Worm (Caenorhabditis elegans) whole organism, young adult: ENCODE data around the gene Y43F8C.13.

Source experiments
- B0336.3 ChIP-seq: fragments of 200-800 bp; sonication (Bioruptor generic); IDR thresholded peaks from 2 replicates; pipeline ENCODE4 v1.3.6; 2022; ENCODE audit warnings: missing genetic modification characterization, missing compliant biosample characterization
- F57A8.1 ChIP-seq: fragments of 200-800 bp; sonication (Bioruptor generic); optimal IDR thresholded peaks from 2 replicates; lab custom pipeline; 2018; ENCODE audit warnings: mild to moderate bottlenecking, missing genetic modification characterization, moderate library complexity, missing compliant biosample characterization
- ccch-3 ChIP-seq: fragments of 200-800 bp; sonication (Bioruptor generic); optimal IDR thresholded peaks from 2 replicates; lab custom pipeline; 2018; ENCODE audit warnings: mild to moderate bottlenecking, missing genetic modification characterization, missing compliant biosample characterization
- chd-7 ChIP-seq: sonication (generic microtip); optimal IDR thresholded peaks from 2 replicates; lab custom pipeline; 2016; ENCODE audit warnings: mild to moderate bottlenecking, missing genetic modification characterization, moderate library complexity, missing compliant biosample characterization
- lin-40 ChIP-seq: sonication (generic microtip); optimal IDR thresholded peaks from 2 replicates; lab custom pipeline; 2016; ENCODE audit warnings: missing genetic modification characterization, mild to moderate bottlenecking, missing compliant biosample characterization, missing genotype, missing genetic modification reagents
- madf-6 ChIP-seq: fragments of 200-800 bp; sonication (Bioruptor generic); IDR thresholded peaks from 2 replicates; pipeline ENCODE4 v1.3.6; 2022; ENCODE audit warnings: missing genetic modification reagents, missing genetic modification characterization, missing compliant biosample characterization
- mel-28 ChIP-seq: sonication (generic microtip); optimal IDR thresholded peaks from 2 replicates; lab custom pipeline; 2016; ENCODE audit warnings: borderline replicate concordance, mild to moderate bottlenecking, missing genetic modification characterization, missing compliant biosample characterization
- nhr-179 ChIP-seq: sonication (generic microtip); optimal IDR thresholded peaks from 2 replicates; lab custom pipeline; 2016; ENCODE audit warnings: mild to moderate bottlenecking, missing genetic modification characterization, missing compliant biosample characterization
- pha-4 ChIP-seq: fragments of 150-350 bp; sonication (generic microtip); optimal IDR thresholded peaks from 2 replicates; lab custom pipeline; 2014; ENCODE audit warnings: missing biosample characterization, missing genetic modification reagents, missing genetic modification characterization
- snpc-4 ChIP-seq, 5 experiments: fragments of 150-350 bp in 1 of 5; sonication (generic microtip) in 4 of 5; optimal IDR thresholded peaks; 2 replicates each; lab custom pipeline; 2014 to 2018; ENCODE audit warnings: missing genetic modification characterization in 5 of 5, missing biosample characterization in 3 of 5, antibody characterized with exemption in 2 of 5, mild to moderate bottlenecking in 2 of 5, missing compliant biosample characterization in 2 of 5, missing genotype in 2 of 5, moderate library complexity in 2 of 5, missing genetic modification reagents in 1 of 5

DNA sequence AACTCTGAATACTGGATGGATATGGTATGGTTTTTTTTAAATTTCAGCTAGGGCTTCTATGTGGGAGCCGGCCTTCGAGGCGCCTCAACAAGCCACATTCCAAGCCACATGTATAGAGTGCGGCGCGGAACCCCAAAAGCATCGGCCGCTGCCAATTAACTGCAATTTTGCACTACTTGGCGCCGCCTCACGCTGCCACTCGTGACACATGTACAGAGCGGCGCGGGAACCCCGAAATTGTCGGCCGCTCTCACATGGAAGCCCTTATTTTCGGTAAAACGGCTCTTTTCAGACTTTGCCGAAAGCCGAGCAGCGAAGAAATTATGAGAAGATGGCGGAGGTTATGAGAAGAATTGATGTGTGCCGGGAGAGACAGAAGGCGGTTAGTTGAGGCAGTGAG is 46.6 kb upstream of the Y43F8C.13 start:
- TF ChIP-seq snpc-4 (GFP tag; optimal IDR thresholded peaks at IDR 0.05; lab: Kevin White, UChicago) (no peak), snpc-4 (tag; optimal IDR thresholded peaks at IDR 0.05; lab: Kevin White, UChicago) (no peak), pha-4 (tag; lab: Kevin White, UChicago) (no peak), ccch-3 (GFP tag; lab: Kevin White, UChicago) (no peak), nhr-179 (tag; lab: Kevin White, UChicago) (no peak), mel-28 (no peak), madf-6 (GFP tag; lab: Robert Waterston, UW) (no peak), F57A8.1 (no peak), chd-7 (tag; lab: Kevin White, UChicago) (no peak), lin-40 (no peak), B0336.3 (GFP tag; lab: Robert Waterston, UW) (no peak)
